Worm (Caenorhabditis elegans): ENCODE measurements around the gene T03G11.10.

T03G11.10 gene

ce11 chrX:5197440-5197839 lies 26.5 kb upstream of the T03G11.10 start:
- no peak for TF ChIP-seq unc-62 (GFP tag; optimal IDR thresholded peaks at IDR 0.05)

ce11 chrX:5195462-5196160 lies 24.6 kb upstream of the T03G11.10 start, which contains the start of gene pqn-62:
Gene pqn-62, plus strand, starts transcription at chrX:5196110.
- no peak for TF ChIP-seq unc-62 (GFP tag; optimal IDR thresholded peaks at IDR 0.05)

ce11 chrX:5193402-5193801 lies 22.4 kb upstream of the T03G11.10 start:
- no peak for TF ChIP-seq unc-62 (GFP tag; optimal IDR thresholded peaks at IDR 0.05)

DNA sequence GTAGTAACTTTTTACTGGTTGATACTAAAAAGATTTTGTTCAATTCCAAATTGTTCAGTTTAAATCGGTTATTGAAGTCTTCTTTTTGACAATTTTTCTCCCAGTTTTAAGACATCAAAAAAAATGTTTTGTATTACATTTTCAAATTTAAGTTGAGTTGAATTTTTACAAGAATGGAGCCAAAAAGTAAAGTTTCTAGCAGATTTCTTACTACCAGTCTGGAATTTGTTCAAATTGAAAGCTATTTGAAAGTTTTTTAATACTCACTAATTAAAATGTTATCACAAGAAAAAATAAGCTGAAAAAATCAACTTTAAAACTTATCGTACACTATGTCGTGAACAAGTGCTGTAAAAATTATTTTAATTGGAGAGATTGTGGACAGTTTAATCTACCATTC lies 19.1 kb upstream of the T03G11.10 start:
- TF ChIP-seq unc-62 (GFP tag; optimal IDR thresholded peaks at IDR 0.05), result no peak

DNA sequence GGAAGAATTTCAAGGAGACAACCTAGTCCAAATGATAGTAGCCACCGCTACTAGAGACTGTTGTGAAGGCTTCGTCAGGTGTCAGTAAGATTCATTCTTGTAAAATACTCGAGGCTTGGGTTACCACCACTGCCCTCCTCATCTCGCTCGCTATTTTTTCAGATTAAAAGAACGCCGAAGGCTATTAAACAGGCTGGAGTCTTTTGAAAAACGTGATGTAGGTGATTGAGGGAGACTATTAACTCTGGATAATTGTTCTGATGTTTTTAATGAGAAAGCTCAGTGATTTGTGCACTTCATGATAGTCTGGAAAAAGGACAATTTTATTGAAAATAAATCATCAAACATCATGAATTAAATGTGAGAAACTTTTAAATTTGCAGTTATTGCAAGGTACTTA lies 18.0 kb upstream of the T03G11.10 start, which contains the start of gene zig-6:
zig-6 (minus strand) TSS at position 101 of the 400 bp plus-strand sequence.
- TF ChIP-seq unc-62 (GFP tag; optimal IDR thresholded peaks at IDR 0.05), result no peak

- no peak for TF ChIP-seq unc-62 (GFP tag; optimal IDR thresholded peaks at IDR 0.05)
These were observed 12.9 kb upstream of the T03G11.10 start, which contains the start of gene T03G11.9 for ce11 chrX:5183931-5184330. Gene T03G11.9, plus strand, starts transcription at chrX:5184231.

DNA sequence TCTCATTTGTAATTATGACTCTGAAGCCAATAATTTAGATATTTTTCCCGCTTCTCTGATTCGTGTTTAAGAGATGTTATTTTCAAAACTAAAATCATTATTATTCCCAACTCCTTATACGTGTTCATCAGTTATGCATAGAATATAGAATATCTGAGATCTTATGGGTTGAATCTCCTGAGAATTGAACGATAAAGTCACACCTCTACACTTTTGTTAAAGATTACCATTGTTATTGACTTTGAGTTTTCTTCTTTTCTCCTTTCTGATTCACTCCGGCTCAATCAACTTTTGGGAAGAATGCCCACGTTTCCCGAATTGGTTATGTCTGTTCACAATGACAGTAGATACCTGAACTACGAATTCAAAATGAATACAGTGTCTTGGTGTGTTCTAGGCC lies 8.9 kb upstream of the T03G11.10 start, which contains the start of gene sru-48:
sru-48 (plus strand) TSS at position 301 of the 400 bp plus-strand sequence.
- TF ChIP-seq unc-62 (GFP tag; optimal IDR thresholded peaks at IDR 0.05), result no peak

- TF ChIP-seq unc-62 (GFP tag; optimal IDR thresholded peaks at IDR 0.05), result no peak
These were observed 8.1 kb upstream of the T03G11.10 start, which contains the start of gene metl-9 for ce11 chrX:5179050-5179449. Gene metl-9, minus strand, starts transcription at chrX:5179150.

- no peak for TF ChIP-seq unc-62 (GFP tag; optimal IDR thresholded peaks at IDR 0.05)
These were observed 3.3 kb upstream of the T03G11.10 start, which contains the start of gene zchc-1A for ce11 chrX:5174256-5174655. Gene zchc-1A, plus strand, starts transcription at chrX:5174369.

ce11 chrX:5168770-5169169 lies 2.2 kb downstream of the T03G11.10 start:
- no peak for TF ChIP-seq unc-62 (GFP tag; optimal IDR thresholded peaks at IDR 0.05)

ce11 chrX:5165037-5165436 lies 5.9 kb downstream of the T03G11.10 start, which contains the start of gene mans-3:
Gene mans-3, plus strand, starts transcription at chrX:5165395.
- no peak for TF ChIP-seq unc-62 (GFP tag; optimal IDR thresholded peaks at IDR 0.05)

ce11 chrX:5164054-5164453 lies 6.9 kb downstream of the T03G11.10 start:
- no peak for TF ChIP-seq unc-62 (GFP tag; optimal IDR thresholded peaks at IDR 0.05)

ce11 chrX:5162755-5163154 lies 8.2 kb downstream of the T03G11.10 start, which contains the start of gene EGAP5.1:
Gene EGAP5.1, plus strand, starts transcription at chrX:5163055.
- no peak for TF ChIP-seq unc-62 (GFP tag; optimal IDR thresholded peaks at IDR 0.05)

DNA sequence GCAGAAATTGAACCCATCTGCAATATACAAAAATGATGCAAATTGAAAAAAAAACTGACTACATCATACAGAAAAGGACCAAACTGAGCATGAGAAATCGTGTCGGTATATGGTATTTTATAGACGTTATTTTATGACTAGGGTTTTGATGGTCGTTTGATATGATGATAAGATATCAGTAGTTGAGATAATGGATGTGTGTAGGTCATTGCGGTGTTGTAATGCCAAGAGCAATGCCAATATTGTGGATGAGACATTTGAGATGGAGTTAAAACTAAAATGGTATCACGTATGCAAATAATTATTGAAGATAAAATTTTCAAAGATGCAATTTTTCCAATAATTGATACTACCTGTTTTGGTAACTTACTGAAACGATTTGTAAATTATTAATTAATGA lies 11.3 kb downstream of the T03G11.10 start, which contains the start of gene C31H2.4:
C31H2.4 (minus strand) TSS at position 19 of the 400 bp plus-strand sequence.
- no peak for TF ChIP-seq unc-62 (GFP tag; optimal IDR thresholded peaks at IDR 0.05)

DNA sequence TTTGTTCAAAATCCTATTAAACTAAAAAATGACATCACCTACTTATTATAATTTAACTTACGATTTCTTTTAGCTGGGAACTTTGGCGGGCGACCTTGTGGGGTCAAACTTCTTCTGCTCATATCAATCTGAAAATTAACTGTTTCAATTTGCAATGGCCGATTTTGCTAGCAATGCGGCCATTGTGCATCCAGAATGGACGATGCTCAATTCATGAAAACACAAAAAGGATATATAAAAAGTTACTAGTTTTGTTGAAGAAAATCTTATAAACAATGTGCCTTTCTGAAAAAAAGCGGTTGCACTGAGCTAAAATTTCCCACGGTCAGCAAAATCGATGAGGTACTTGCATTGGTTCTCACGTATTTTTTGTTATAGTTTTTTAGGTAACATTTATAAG lies 16.7 kb downstream of the T03G11.10 start, which contains the start of gene C31H2.3:
C31H2.3 (minus strand) TSS at position 101 of the 400 bp plus-strand sequence.
- no peak for TF ChIP-seq unc-62 (GFP tag; optimal IDR thresholded peaks at IDR 0.05)

DNA sequence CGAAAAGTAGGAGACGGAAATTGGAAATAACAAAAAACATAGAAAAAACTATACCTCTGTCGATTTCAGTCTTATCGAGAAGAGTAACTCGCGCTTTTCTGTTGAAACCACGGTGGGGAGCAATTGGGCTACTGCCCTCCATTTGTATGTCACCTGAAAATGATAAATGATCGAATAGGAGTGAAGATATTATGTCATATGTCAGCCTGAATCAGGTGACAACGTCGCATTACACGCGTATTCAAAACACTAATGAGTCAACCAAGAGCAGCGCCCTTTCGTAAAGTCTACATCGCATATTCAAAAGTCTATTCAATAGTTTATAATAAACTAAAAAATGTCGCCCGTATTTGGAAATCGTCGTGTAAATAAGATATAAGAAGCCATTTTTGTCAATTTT lies 18.1 kb downstream of the T03G11.10 start:
- TF ChIP-seq unc-62 (GFP tag; optimal IDR thresholded peaks at IDR 0.05), result no peak

DNA sequence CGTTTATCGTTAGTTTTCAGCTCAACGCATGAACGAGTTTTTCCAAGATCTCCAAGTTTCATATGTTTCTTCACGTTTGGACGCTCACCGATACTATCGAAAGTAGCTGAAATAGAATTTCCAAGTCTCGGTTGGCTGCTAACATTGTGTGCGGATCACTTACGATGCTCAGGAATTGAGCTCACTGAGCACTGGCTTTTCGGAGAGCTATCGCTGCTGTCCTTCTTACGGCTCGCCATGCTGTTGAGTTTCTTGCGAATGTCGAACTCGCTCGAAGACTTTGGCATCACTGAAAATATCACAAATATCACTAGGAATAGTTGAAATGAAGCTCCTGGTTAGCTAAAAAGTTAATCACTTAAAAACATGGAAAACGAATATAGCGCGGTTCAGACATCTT lies 19.1 kb downstream of the T03G11.10 start:
- no peak for TF ChIP-seq unc-62 (GFP tag; optimal IDR thresholded peaks at IDR 0.05)
